Fruit fly (Drosophila melanogaster) whole organism, adult: ENCODE results near the gene CG4914.
A peak's percentile ranks its signal among the peaks of the same experiment; 100 is the strongest.

Source experiments
- CG11617 ChIP-seq: fragments of 200-800 bp; sonication (Bioruptor generic); optimal IDR thresholded peaks from 2 replicates; lab custom pipeline; 2017; ENCODE audit warnings: mild to moderate bottlenecking, missing biosample characterization, missing genetic modification reagents, missing genetic modification characterization
- CG14711 ChIP-seq: fragments of 200-800 bp; sonication (Bioruptor generic); optimal IDR thresholded peaks from 2 replicates; lab custom pipeline; 2018; ENCODE audit warnings: missing biosample characterization, mild to moderate bottlenecking, missing genetic modification characterization, moderate library complexity
- CG1620 ChIP-seq: fragments of 200-800 bp; sonication (Bioruptor generic); optimal IDR thresholded peaks from 2 replicates; lab custom pipeline; 2016; ENCODE audit warnings: missing biosample characterization, missing genetic modification characterization
- CG33017 ChIP-seq: fragments of 200-800 bp; sonication (Bioruptor generic); optimal IDR thresholded peaks from 2 replicates; lab custom pipeline; 2018; ENCODE audit warnings: missing biosample characterization, mild to moderate bottlenecking, missing genetic modification characterization, moderate library complexity
- Crg-1 ChIP-seq: fragments of 200-800 bp; sonication (Bioruptor generic); optimal IDR thresholded peaks from 2 replicates; lab custom pipeline; 2016; ENCODE audit warnings: missing biosample characterization, missing genetic modification characterization
- Hr96 ChIP-seq: fragments of 200-800 bp; sonication (Bioruptor generic); optimal IDR thresholded peaks from 2 replicates; lab custom pipeline; 2016; ENCODE audit warnings: missing biosample characterization, missing genetic modification characterization
- Mnt ChIP-seq: fragments of 200-800 bp; sonication (Bioruptor generic); optimal IDR thresholded peaks from 2 replicates; lab custom pipeline; 2016; ENCODE audit warnings: missing biosample characterization, mild to moderate bottlenecking, missing genetic modification characterization
- bab1 ChIP-seq: fragments of 200-800 bp; sonication (Bioruptor generic); optimal IDR thresholded peaks from 3 replicates; lab custom pipeline; 2019; ENCODE audit warnings: missing biosample characterization, mild to moderate bottlenecking, missing genetic modification characterization, moderate library complexity
- cic ChIP-seq: fragments of 200-800 bp; sonication (Bioruptor generic); optimal IDR thresholded peaks from 2 replicates; lab custom pipeline; 2017; ENCODE audit warnings: missing biosample characterization, mild to moderate bottlenecking, missing genetic modification characterization, moderate library complexity
- cnc ChIP-seq, 2 experiments: fragments of >200 bp; optimal IDR thresholded peaks; 2 replicates each; lab custom pipeline; 2017
- kay ChIP-seq: fragments of 200-800 bp; sonication (Bioruptor generic); peaks from one replicate; lab custom pipeline; 2016; ENCODE audit warnings: missing biosample characterization, missing genetic modification characterization, borderline replicate concordance
- ovo ChIP-seq: fragments of 200-800 bp; sonication (Bioruptor generic); optimal IDR thresholded peaks from 2 replicates; lab custom pipeline; 2016; ENCODE audit warnings: missing biosample characterization, missing genetic modification characterization
- toe ChIP-seq: fragments of 200-800 bp; sonication (Bioruptor generic); optimal IDR thresholded peaks from 2 replicates; lab custom pipeline; 2016; ENCODE audit warnings: missing biosample characterization, missing genetic modification characterization

dm6 chr3L:14671546-14671945, 6.4 kb downstream of the CG4914 start:
- TF ChIP-seq kay (GFP tag; lab: Kevin White, UChicago) (peak; percentile 41), toe (GFP tag; lab: Kevin White, UChicago) (no peak), CG33017 (tag; lab: Kevin White, UChicago) (no peak), Hr96 (no peak), Mnt (GFP tag; lab: Kevin White, UChicago) (no peak), cnc (optimal IDR thresholded peaks at IDR 0.05; lab: Kevin White, UChicago) (no peak), Crg-1 (GFP tag; lab: Kevin White, UChicago) (no peak), cic (GFP tag; lab: Kevin White, UChicago) (no peak), bab1 (GFP tag; lab: Kevin White, UChicago) (no peak), ovo (GFP tag; lab: Kevin White, UChicago) (no peak), CG11617 (no peak), CG1620 (no peak), CG14711 (tag; lab: Kevin White, UChicago) (no peak)
